Worm (Caenorhabditis elegans): ENCODE measurements around the gene acs-20.

The acs-20 gene

DNA sequence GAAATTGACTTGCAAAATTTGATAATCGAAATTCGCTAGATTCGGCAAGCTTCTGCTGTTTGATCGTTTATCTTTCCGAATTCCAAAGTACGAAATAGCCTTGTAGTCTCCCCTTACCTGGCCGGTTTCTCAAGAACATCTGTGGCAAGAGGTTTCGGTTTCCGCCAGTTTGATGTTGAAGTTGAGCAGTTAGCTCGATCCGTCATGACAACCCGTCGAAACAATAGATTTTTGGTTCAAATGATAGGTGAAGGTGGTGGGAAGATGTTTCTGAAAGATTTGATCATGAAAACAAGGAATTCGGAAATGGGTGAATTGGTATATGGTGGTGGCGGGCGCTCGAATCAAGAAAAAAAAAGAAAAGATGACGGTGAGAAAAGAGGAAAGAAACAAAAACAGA, at the start of gene acs-20:
TSS of gene acs-20 (minus strand) at position 270 of the 400 bp plus-strand sequence.
- no peak for TF ChIP-seq dox-1 (GFP tag; IDR thresholded peaks at IDR 0.05)
- TF ChIP-seq C06A6.2 (GFP tag; conservative IDR thresholded peaks at IDR 0.05): no peak
- no peak for TF ChIP-seq snpc-1.3 (tag; optimal IDR thresholded peaks at IDR 0.05; ENCODE audit: insufficient read depth)

DNA sequence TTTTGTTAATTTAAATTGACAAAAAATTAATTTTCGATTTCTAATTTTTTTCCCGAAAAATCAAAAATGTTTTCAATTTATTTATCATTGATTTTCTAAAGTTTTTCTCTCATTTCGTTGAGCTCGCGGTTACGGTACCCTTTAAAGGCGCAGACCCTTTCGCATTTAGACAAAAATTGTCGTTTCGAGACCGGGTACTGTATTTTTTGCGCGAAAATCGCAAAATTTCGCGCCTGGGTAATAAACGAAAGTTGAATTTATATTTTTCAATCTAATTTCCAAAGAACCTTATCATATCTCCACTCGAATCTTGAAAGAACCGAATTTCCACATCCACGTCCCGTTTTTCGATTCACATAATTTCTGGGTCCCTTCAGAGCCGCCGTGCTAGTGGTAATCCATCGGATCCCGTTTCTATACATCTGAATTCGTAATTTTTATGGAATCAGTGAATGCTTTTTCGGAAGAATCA, 47.0 kb upstream of the acs-20 start, which contains the start of gene C25G4.3:
TSS of gene C25G4.3 (minus strand) at position 422 of the 472 bp plus-strand sequence.
- TF ChIP-seq dox-1 (GFP tag; IDR thresholded peaks at IDR 0.05) (no peak), sptf-2 (GFP tag; optimal IDR thresholded peaks at IDR 0.05) (no peak), pha-4 (tag; optimal IDR thresholded peaks at IDR 0.05) (no peak), efl-1 (GFP tag; optimal IDR thresholded peaks at IDR 0.05) (peak; percentile 66), madf-6 (GFP tag; IDR thresholded peaks at IDR 0.05) (peak; percentile 72), cebp-1 (GFP tag; IDR thresholded peaks at IDR 0.05) (no peak), cebp-1 (tag; optimal IDR thresholded peaks at IDR 0.05) (no peak), F33H1.4 (GFP tag; IDR thresholded peaks at IDR 0.05) (peak; percentile 44; the same call in 1 of the 2 replicates), lsl-1 (GFP tag; optimal IDR thresholded peaks at IDR 0.05) (peak; percentile 62), snpc-1.1 (tag; optimal IDR thresholded peaks at IDR 0.05; ENCODE audit: insufficient read depth) (no peak), attf-6 (GFP tag; IDR thresholded peaks at IDR 0.05) (0 out of 2 replicates have a peak, but pooled peaks have one; percentile 46), xnd-1 (tag; optimal IDR thresholded peaks at IDR 0.05) (peak; percentile 49)

DNA sequence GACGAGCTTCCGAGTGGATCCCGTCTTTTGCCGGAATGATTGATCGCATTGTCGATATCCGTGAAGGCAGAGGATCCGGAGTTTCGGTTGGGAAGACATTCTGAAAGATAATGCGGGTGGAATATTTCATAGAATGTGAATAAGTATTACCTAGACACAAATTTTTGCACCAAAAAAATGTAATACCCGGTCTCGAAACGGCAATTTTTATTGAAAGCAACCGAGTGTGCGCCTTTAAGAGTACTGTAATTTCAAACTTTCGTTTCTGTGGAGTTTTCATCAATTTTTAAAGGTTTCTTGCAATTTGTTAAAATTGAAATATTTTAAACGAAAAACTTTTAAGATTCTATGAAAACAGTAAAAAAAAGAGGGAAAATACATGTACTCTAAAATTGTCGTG, 45.4 kb upstream of the acs-20 start, which contains the start of gene C25G4.2:
TSS of gene C25G4.2 (minus strand) at position 100 of the 400 bp plus-strand sequence.
- no peak for TF ChIP-seq him-1 (tag; optimal IDR thresholded peaks at IDR 0.05)
- no peak for TF ChIP-seq sea-2 (GFP tag; IDR thresholded peaks at IDR 0.05)
- TF ChIP-seq ztf-28 (GFP tag; IDR thresholded peaks at IDR 0.05): no peak
- no peak for TF ChIP-seq nhr-90 (tag; optimal IDR thresholded peaks at IDR 0.05)
- no peak for TF ChIP-seq zfh-2 (GFP tag; conservative IDR thresholded peaks at IDR 0.05)
- TF ChIP-seq Y79H2A.3 (GFP tag; conservative IDR thresholded peaks at IDR 0.05): no peak
- TF ChIP-seq egl-44 (GFP tag; IDR thresholded peaks at IDR 0.05): no peak
- no peak for TF ChIP-seq C06A6.2 (GFP tag; conservative IDR thresholded peaks at IDR 0.05)
- TF ChIP-seq aptf-2 (GFP tag; conservative IDR thresholded peaks at IDR 0.05): no peak
- no peak for TF ChIP-seq nfyb-1 (GFP tag; IDR thresholded peaks at IDR 0.05)
- TF ChIP-seq gei-17 (GFP tag; optimal IDR thresholded peaks at IDR 0.05): no peak
- no peak for TF ChIP-seq lag-1 (GFP tag; IDR thresholded peaks at IDR 0.05)
- no peak for TF ChIP-seq mel-28 (tag; optimal IDR thresholded peaks at IDR 0.05; ENCODE audit: borderline replicate concordance)

DNA sequence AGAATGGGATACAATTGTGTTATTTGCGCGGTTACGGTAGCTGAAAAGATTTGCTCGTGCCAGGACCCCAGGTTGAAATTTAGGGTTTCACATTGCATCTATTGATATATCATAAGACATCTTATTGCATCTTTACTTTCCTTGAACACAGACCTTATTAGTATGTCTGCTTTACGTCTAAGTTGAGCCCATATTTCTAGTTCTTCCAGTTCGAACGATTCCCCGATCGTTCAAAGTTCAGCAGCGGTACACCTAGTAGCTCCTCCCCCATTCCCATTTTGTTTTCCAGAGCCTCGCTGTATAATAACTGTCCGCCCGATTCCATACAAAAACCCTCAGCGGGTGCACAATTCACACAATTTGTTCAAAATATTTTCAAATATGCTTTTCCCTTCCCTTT, 43.2 kb upstream of the acs-20 start, which contains the start of gene C25G4.17:
TSS of gene C25G4.17 (plus strand) at position 301 of the 400 bp plus-strand sequence.
- TF ChIP-seq ztf-28 (GFP tag; IDR thresholded peaks at IDR 0.05): no peak
- no peak for TF ChIP-seq Y53F4B.3 (GFP tag; IDR thresholded peaks at IDR 0.05)
- no peak for TF ChIP-seq attf-5 (GFP tag; optimal IDR thresholded peaks at IDR 0.05)
- TF ChIP-seq sptf-2 (GFP tag; optimal IDR thresholded peaks at IDR 0.05): no peak
- TF ChIP-seq nfya-1 (tag; optimal IDR thresholded peaks at IDR 0.05; ENCODE audit: borderline replicate concordance, insufficient read depth): no peak
- TF ChIP-seq D2030.7 (GFP tag; IDR thresholded peaks at IDR 0.05): no peak

DNA sequence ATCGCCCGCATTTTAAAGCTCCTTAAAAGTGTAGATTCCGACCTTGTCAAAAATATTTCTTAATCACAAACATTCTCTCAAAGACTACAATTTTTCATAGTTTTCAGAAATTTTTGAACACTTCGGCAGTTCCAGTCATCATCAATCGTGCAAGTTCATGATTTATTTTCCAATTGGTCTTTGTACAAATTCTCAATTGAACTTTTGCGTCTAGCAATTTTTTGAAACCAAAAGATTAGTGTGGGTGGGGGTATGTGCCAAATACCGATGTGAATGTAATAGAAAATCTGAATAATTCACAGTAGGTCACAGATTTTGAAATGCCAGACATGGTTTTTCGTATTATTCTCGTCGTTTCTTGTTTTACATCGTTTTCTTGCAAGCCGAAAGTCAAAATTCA, 39.9 kb upstream of the acs-20 start, which contains the start of gene clec-185:
TSS of gene clec-185 (plus strand) at position 301 of the 400 bp plus-strand sequence.
- no peak for TF ChIP-seq snpc-3.4 (tag; optimal IDR thresholded peaks at IDR 0.05)
- no peak for TF ChIP-seq ceh-79 (tag; optimal IDR thresholded peaks at IDR 0.05)
- TF ChIP-seq snpc-4 (GFP tag; optimal IDR thresholded peaks at IDR 0.05): no peak
- no peak for TF ChIP-seq snpc-4 (tag; optimal IDR thresholded peaks at IDR 0.05)
- no peak for TF ChIP-seq ama-1 (optimal IDR thresholded peaks at IDR 0.05)
- no peak for TF ChIP-seq ama-1 (GFP tag; optimal IDR thresholded peaks at IDR 0.05)
- TF ChIP-seq madf-10 (tag; optimal IDR thresholded peaks at IDR 0.05): no peak
- TF ChIP-seq hsf-1 (GFP tag; IDR thresholded peaks at IDR 0.05): no peak
- no peak for TF ChIP-seq F37B4.10 (GFP tag; IDR thresholded peaks at IDR 0.05)
- no peak for TF ChIP-seq atf-7 (tag; optimal IDR thresholded peaks at IDR 0.05)
- no peak for TF ChIP-seq aptf-3 (GFP tag; IDR thresholded peaks at IDR 0.05)
- no peak for TF ChIP-seq let-607 (tag; optimal IDR thresholded peaks at IDR 0.05)
- no peak for TF ChIP-seq ekl-4 (GFP tag; IDR thresholded peaks at IDR 0.05)
